Fruit fly (Drosophila melanogaster): ENCODE data around the gene CG14830.

The CG14830 gene

DNA sequence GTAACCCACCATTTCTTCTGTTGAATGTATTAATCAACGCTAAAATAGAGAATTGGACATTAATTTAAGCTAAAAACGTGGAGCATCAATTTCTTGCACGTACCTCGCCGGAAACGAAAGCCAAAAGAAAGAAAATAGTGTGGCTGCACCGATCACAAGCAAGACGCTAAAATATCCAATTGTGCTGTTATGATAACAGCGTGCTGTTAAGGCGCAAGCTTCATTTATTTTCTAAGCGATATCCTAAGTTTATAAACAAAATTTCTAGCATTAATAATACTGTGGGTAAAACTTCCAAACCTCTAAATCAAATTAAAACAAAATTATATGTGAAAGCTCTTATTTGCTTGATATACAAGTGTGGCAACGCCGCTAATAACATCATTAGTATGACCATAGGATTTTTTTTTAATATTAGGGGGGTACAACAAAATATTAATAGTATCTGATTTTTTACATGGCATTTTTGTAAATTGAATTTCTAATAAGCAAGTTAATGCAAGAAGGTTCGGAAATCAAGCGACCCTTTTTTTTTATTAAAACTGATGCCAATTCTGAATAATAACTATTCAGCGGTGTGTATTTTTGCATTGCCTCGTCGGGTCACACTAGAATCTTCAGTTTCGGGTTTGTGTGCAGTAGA lies 22.4 kb downstream of the CG14830 start, which contains the start of the genes RpL18 and Neos (continued):
- TF ChIP-seq CG10631 (GFP tag; optimal IDR thresholded peaks at IDR 0.05), result peak; percentile 73
- TF ChIP-seq vri (GFP tag; optimal IDR thresholded peaks at IDR 0.05), result no peak
- TF ChIP-seq dsx (GFP tag; optimal IDR thresholded peaks at IDR 0.05; ENCODE audit: poor library complexity, severe bottlenecking), result peak; percentile 18
- peak; percentile 52 for TF ChIP-seq achi (GFP tag; optimal IDR thresholded peaks at IDR 0.05)
- TF ChIP-seq CG6163 (GFP tag; IDR thresholded peaks at IDR 0.05), result peak; percentile 60; the same call in 2 of the 3 replicates
- TF ChIP-seq CG7368 (GFP tag; optimal IDR thresholded peaks at IDR 0.05), result peak; percentile 69
- TF ChIP-seq CG6792 (GFP tag; optimal IDR thresholded peaks at IDR 0.05), result peak; percentile 67
- TF ChIP-seq Sox15 (GFP tag; optimal IDR thresholded peaks at IDR 0.05), result peak; percentile 18
- peak; percentile 88 for TF ChIP-seq CG6854 (GFP tag; optimal IDR thresholded peaks at IDR 0.05)
- TF ChIP-seq Met (GFP tag; optimal IDR thresholded peaks at IDR 0.05), result peak; percentile 71
- peak; percentile 65 for TF ChIP-seq acj6 (GFP tag; optimal IDR thresholded peaks at IDR 0.05)
- TF ChIP-seq CG6276 (GFP tag; optimal IDR thresholded peaks at IDR 0.05), result no peak
- TF ChIP-seq CG3032 (tag; optimal IDR thresholded peaks at IDR 0.05), result peak; percentile 34
- TF ChIP-seq Sox14 (GFP tag; optimal IDR thresholded peaks at IDR 0.05), result peak; percentile 73
- TF ChIP-seq svp (GFP tag), result no peak
- TF ChIP-seq cyc (GFP tag; optimal IDR thresholded peaks at IDR 0.05), result peak; percentile 56
- peak; percentile 85 for TF ChIP-seq esn (GFP tag; optimal IDR thresholded peaks at IDR 0.05)
- peak; percentile 68 for TF ChIP-seq lz (GFP tag; optimal IDR thresholded peaks at IDR 0.05)
- TF ChIP-seq Gug (GFP tag; IDR thresholded peaks at IDR 0.05), result no peak
- TF ChIP-seq CG11294 (GFP tag; IDR thresholded peaks at IDR 0.05), result 0 out of 2 replicates have a peak, but pooled peaks have one; percentile 5
- TF ChIP-seq Hr38 (GFP tag; optimal IDR thresholded peaks at IDR 0.05), result no peak
- TF ChIP-seq fkh (GFP tag; optimal IDR thresholded peaks at IDR 0.05), result peak; percentile 67
- TF ChIP-seq Ets21C (GFP tag; optimal IDR thresholded peaks at IDR 0.05), result peak; percentile 29
- peak; percentile 56 for TF ChIP-seq OdsH (GFP tag; optimal IDR thresholded peaks at IDR 0.05)
- peak; percentile 93 for TF ChIP-seq Eip78C (GFP tag)
- peak; percentile 63 for TF ChIP-seq pdm3 (GFP tag; optimal IDR thresholded peaks at IDR 0.05)
- peak; percentile 20 for TF ChIP-seq CG11902 (GFP tag; optimal IDR thresholded peaks at IDR 0.05)
- peak; percentile 33 for TF ChIP-seq CG32006 (GFP tag; optimal IDR thresholded peaks at IDR 0.05)
- TF ChIP-seq CG10669 (GFP tag; optimal IDR thresholded peaks at IDR 0.05), result peak; percentile 55
- peak; percentile 63 for TF ChIP-seq Eip75B (GFP tag; optimal IDR thresholded peaks at IDR 0.05)
- TF ChIP-seq CG4318 (GFP tag; optimal IDR thresholded peaks at IDR 0.05), result no peak
- no peak for TF ChIP-seq spab (GFP tag; optimal IDR thresholded peaks at IDR 0.05)
- TF ChIP-seq CG31627 (GFP tag; optimal IDR thresholded peaks at IDR 0.05), result peak; percentile 64
- peak in 1 of 2 experiments; percentile 52 for TF ChIP-seq salr (GFP tag; optimal IDR thresholded peaks at IDR 0.05)
- peak; percentile 61 for TF ChIP-seq Smox (GFP tag; optimal IDR thresholded peaks at IDR 0.05)
- peak; percentile 44; the same call in 1 of the 2 replicates for TF ChIP-seq CG15336 (GFP tag; IDR thresholded peaks at IDR 0.05)
- TF ChIP-seq CG8319 (GFP tag; optimal IDR thresholded peaks at IDR 0.05), result no peak
- TF ChIP-seq topi (GFP tag; optimal IDR thresholded peaks at IDR 0.05), result peak; percentile 70

DNA sequence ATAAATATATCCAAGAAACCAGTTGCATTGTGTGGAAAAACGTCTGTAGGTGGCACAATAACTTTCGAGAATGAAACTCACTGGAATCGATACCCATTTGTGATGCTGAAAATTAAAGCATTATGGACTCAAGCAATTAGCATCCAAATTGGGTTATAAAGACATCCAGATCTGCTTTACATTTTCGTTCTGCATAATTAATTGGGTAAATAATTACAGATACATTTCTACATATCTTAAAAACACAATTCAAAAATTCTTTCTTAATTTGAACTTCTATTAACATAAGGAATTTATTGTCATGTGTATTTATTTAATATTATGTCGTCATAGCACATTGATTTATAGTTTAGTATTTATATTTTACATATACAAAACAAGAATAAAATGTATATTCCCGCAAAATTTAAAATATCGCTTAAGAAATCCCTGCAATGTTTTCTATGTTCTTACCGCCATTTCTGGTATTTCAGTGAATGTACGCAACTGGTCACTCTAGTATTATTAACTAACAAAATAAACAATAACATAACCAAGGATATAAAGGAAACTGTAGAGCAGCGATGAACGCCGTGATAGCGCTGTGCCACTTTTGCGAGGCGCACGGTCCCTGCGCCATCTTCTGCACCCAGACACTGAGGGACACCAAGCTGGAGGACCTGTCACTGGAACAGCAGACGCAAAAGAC lies 25.5 kb downstream of the CG14830 start, which contains the start of the genes CG14829 and BHD:
Gene CG14829, minus strand, starts transcription at position 51 of the 688 bp plus-strand sequence.
Gene BHD, plus strand, starts transcription at position 471 of the 688 bp plus-strand sequence.
- no peak for TF ChIP-seq CG8632 (GFP tag; optimal IDR thresholded peaks at IDR 0.05)
- TF ChIP-seq vri (GFP tag; optimal IDR thresholded peaks at IDR 0.05), result peak; percentile 35
- peak; percentile 73 for TF ChIP-seq fkh (GFP tag; optimal IDR thresholded peaks at IDR 0.05)
- TF ChIP-seq achi (GFP tag; optimal IDR thresholded peaks at IDR 0.05), result no peak
- no peak for TF ChIP-seq CG11902 (GFP tag; optimal IDR thresholded peaks at IDR 0.05)

Data from whole organism, prepupa.